Fruit fly (Drosophila melanogaster) Kc167 (cell line): Measurements from ENCODE around the gene cact.

Experiments used
- Myc ChIP-seq: fragments of >200 bp; optimal IDR thresholded peaks from 2 replicates; lab custom pipeline; 2017; ENCODE audit warnings: missing external identifiers
- Sin3A ChIP-seq: fragments of >200 bp; optimal IDR thresholded peaks from 2 replicates; lab custom pipeline; 2018; ENCODE audit warnings: missing external identifiers
- h ChIP-seq: fragments of >200 bp; optimal IDR thresholded peaks from 3 replicates; lab custom pipeline; 2018; ENCODE audit warnings: missing external identifiers
- insv ChIP-seq: fragments of >200 bp; optimal IDR thresholded peaks from 3 replicates; lab custom pipeline; 2018; ENCODE audit warnings: missing external identifiers
- psq ChIP-seq: fragments of >200 bp; optimal IDR thresholded peaks from 2 replicates; lab custom pipeline; 2017; ENCODE audit warnings: missing external identifiers
- ttk ChIP-seq: sonication (Bioruptor generic); optimal IDR thresholded peaks from 2 replicates; lab custom pipeline; 2017; ENCODE audit warnings: missing external identifiers

Gene cact

dm6 chr2L:16325515-16326257 is at the start of gene cact:
TSS of gene cact (minus strand) at chr2L:16326207.
- TF ChIP-seq psq (no peak), h (lab: Kevin White, UChicago) (no peak), Myc (lab: Kevin White, UChicago) (no peak), ttk (lab: Kevin White, UChicago) (no peak), Sin3A (no peak), insv (lab: Kevin White, UChicago) (no peak)

dm6 chr2L:16374691-16375090 is 48.7 kb upstream of the cact start:
- no peak for TF ChIP-seq psq
- no peak for TF ChIP-seq ttk (lab: Kevin White, UChicago)
- TF ChIP-seq insv (lab: Kevin White, UChicago): no peak
- TF ChIP-seq Myc (lab: Kevin White, UChicago): no peak
- TF ChIP-seq h (lab: Kevin White, UChicago): no peak
- no peak for TF ChIP-seq Sin3A

dm6 chr2L:16365603-16366002 is 39.6 kb upstream of the cact start, which contains the start of gene jhamt:
TSS of gene jhamt (plus strand) at chr2L:16365903.
- TF ChIP-seq Myc (lab: Kevin White, UChicago): no peak
- no peak for TF ChIP-seq Sin3A

dm6 chr2L:16357865-16358264 is 31.9 kb upstream of the cact start:
- TF ChIP-seq insv (lab: Kevin White, UChicago): no peak
- no peak for TF ChIP-seq h (lab: Kevin White, UChicago)

dm6 chr2L:16356249-16357025 is 30.4 kb upstream of the cact start, which contains the start of gene CaBP1:
TSS of gene CaBP1 (minus strand) at chr2L:16356735.
- TF ChIP-seq ttk (lab: Kevin White, UChicago): no peak
- TF ChIP-seq h (lab: Kevin White, UChicago): no peak
- TF ChIP-seq Sin3A: no peak
- no peak for TF ChIP-seq insv (lab: Kevin White, UChicago)
- TF ChIP-seq Myc (lab: Kevin White, UChicago): no peak
- TF ChIP-seq psq: no peak

- TF ChIP-seq insv (lab: Kevin White, UChicago): no peak
- TF ChIP-seq Sin3A: no peak
- TF ChIP-seq Myc (lab: Kevin White, UChicago): no peak
- TF ChIP-seq h (lab: Kevin White, UChicago): no peak
- no peak for TF ChIP-seq ttk (lab: Kevin White, UChicago)
- TF ChIP-seq psq: no peak
Observed at dm6 chr2L:16353765-16354164, 27.8 kb upstream of the cact start.

dm6 chr2L:16352585-16353580 is 26.9 kb upstream of the cact start, which contains the start of the genes Hyls1, chif and CG4455:
TSS of gene Hyls1 (minus strand) at chr2L:16352628.
TSS of gene chif (minus strand) at chr2L:16352628.
TSS of gene CG4455 (plus strand) at chr2L:16352934.
- TF ChIP-seq psq: no peak
- TF ChIP-seq Myc (lab: Kevin White, UChicago): no peak
- no peak for TF ChIP-seq h (lab: Kevin White, UChicago)
- no peak for TF ChIP-seq insv (lab: Kevin White, UChicago)
- TF ChIP-seq Sin3A: no peak
- no peak for TF ChIP-seq ttk (lab: Kevin White, UChicago)

- TF ChIP-seq psq (peak; percentile 87), insv (lab: Kevin White, UChicago) (no peak), ttk (lab: Kevin White, UChicago) (no peak)
Observed at dm6 chr2L:16351805-16352584, 26.0 kb upstream of the cact start.

dm6 chr2L:16350742-16351568 is 24.9 kb upstream of the cact start:
- peak; percentile 99 for TF ChIP-seq psq
- TF ChIP-seq Sin3A: no peak

dm6 chr2L:16350160-16350633 is 24.2 kb upstream of the cact start:
- TF ChIP-seq Sin3A: no peak
- no peak for TF ChIP-seq Myc (lab: Kevin White, UChicago)
- TF ChIP-seq ttk (lab: Kevin White, UChicago): no peak
- no peak for TF ChIP-seq h (lab: Kevin White, UChicago)
- TF ChIP-seq psq: peak; percentile 25
- TF ChIP-seq insv (lab: Kevin White, UChicago): no peak
